Fruit fly (Drosophila melanogaster) whole organism: Measurements from ENCODE around the gene CG5199.

Experiments used
- CG8478 ChIP-seq: fragments of >200 bp; optimal IDR thresholded peaks from 2 replicates; lab custom pipeline; 2018; ENCODE audit warnings: inconsistent platforms
- EcR ChIP-seq, 2 experiments: fragments of >200 bp; optimal IDR thresholded peaks; 2 replicates each; lab custom pipeline; 2017; ENCODE audit warnings: missing biosample characterization in 2 of 2, missing genetic modification characterization in 2 of 2, missing genetic modification reagents in 2 of 2
- psq ChIP-seq: fragments of >200 bp; optimal IDR thresholded peaks from 2 replicates; lab custom pipeline; 2017
- usp ChIP-seq: fragments of >200 bp; optimal IDR thresholded peaks from 2 replicates; lab custom pipeline; 2017; ENCODE audit warnings: missing biosample characterization, missing genetic modification characterization, mixed read lengths

The CG5199 gene

dm6 chr3L:20402665-20403492, 49.8 kb downstream of the CG5199 start:
- no peak for TF ChIP-seq psq (lab: Kevin White, UChicago)
- no peak for TF ChIP-seq usp (GFP tag; lab: Kevin White, UChicago)

dm6 chr3L:20401026-20401912, 51.4 kb downstream of the CG5199 start, which contains the start of gene trbl:
TSS of gene trbl (minus strand) at chr3L:20401609.
- TF ChIP-seq psq (lab: Kevin White, UChicago) (peak; percentile 5), CG8478 (peak; percentile 27), EcR (GFP tag; optimal IDR thresholded peaks at IDR 0.05; lab: Kevin White, UChicago) (no peak)
